Worm (Caenorhabditis elegans) whole organism, L3 larva: ENCODE data around the gene K08H2.5.

Source experiments
- aly-2 ChIP-seq: fragments of 150-350 bp; optimal IDR thresholded peaks from 2 replicates; lab custom pipeline; 2014; ENCODE audit warnings: missing biosample characterization, missing genetic modification characterization
- ama-1 ChIP-seq: fragments of 150-350 bp; optimal IDR thresholded peaks from 2 replicates; lab custom pipeline; 2018
- ceh-82 ChIP-seq: fragments of 150-350 bp; optimal IDR thresholded peaks from 2 replicates; lab custom pipeline; 2014; ENCODE audit warnings: missing biosample characterization, missing genetic modification characterization
- daf-12 ChIP-seq: fragments of 150-350 bp; optimal IDR thresholded peaks from 2 replicates; lab custom pipeline; 2014; ENCODE audit warnings: missing biosample characterization, missing genetic modification reagents, missing genetic modification characterization
- elt-1 ChIP-seq: fragments of 150-350 bp; optimal IDR thresholded peaks from 2 replicates; lab custom pipeline; 2014; ENCODE audit warnings: missing biosample characterization, missing genetic modification characterization
- fkh-10 ChIP-seq: sonication (generic microtip); optimal IDR thresholded peaks from 2 replicates; lab custom pipeline; 2017; ENCODE audit warnings: missing biosample characterization, missing genetic modification reagents, missing genetic modification characterization
- fos-1 ChIP-seq: fragments of 150-350 bp; optimal IDR thresholded peaks from 2 replicates; lab custom pipeline; 2014; ENCODE audit warnings: missing biosample characterization, missing genetic modification characterization
- mdl-1 ChIP-seq: fragments of 150-350 bp; optimal IDR thresholded peaks from 2 replicates; lab custom pipeline; 2014; ENCODE audit warnings: missing biosample characterization, missing genetic modification characterization
- nhr-11 ChIP-seq: fragments of 150-350 bp; optimal IDR thresholded peaks from 2 replicates; lab custom pipeline; 2014; ENCODE audit warnings: missing biosample characterization, missing genetic modification characterization
- sea-2 ChIP-seq: fragments of 150-350 bp; sonication (generic microtip); optimal IDR thresholded peaks from 4 replicates; lab custom pipeline; 2014; ENCODE audit warnings: missing biosample characterization, missing genetic modification reagents, missing genetic modification characterization
- skn-1 ChIP-seq: fragments of 150-350 bp; optimal IDR thresholded peaks from 2 replicates; lab custom pipeline; 2014; ENCODE audit warnings: missing biosample characterization, missing genetic modification characterization
- snpc-4 ChIP-seq: fragments of 150-350 bp; optimal IDR thresholded peaks from 2 replicates; lab custom pipeline; 2014; ENCODE audit warnings: missing biosample characterization, missing genetic modification characterization
- unc-39 ChIP-seq: sonication (generic microtip); optimal IDR thresholded peaks from 4 replicates; lab custom pipeline; 2017; ENCODE audit warnings: missing biosample characterization, missing genetic modification characterization
- ztf-4 ChIP-seq: fragments of 150-350 bp; optimal IDR thresholded peaks from 2 replicates; lab custom pipeline; 2014; ENCODE audit warnings: missing biosample characterization, missing genetic modification characterization

DNA sequence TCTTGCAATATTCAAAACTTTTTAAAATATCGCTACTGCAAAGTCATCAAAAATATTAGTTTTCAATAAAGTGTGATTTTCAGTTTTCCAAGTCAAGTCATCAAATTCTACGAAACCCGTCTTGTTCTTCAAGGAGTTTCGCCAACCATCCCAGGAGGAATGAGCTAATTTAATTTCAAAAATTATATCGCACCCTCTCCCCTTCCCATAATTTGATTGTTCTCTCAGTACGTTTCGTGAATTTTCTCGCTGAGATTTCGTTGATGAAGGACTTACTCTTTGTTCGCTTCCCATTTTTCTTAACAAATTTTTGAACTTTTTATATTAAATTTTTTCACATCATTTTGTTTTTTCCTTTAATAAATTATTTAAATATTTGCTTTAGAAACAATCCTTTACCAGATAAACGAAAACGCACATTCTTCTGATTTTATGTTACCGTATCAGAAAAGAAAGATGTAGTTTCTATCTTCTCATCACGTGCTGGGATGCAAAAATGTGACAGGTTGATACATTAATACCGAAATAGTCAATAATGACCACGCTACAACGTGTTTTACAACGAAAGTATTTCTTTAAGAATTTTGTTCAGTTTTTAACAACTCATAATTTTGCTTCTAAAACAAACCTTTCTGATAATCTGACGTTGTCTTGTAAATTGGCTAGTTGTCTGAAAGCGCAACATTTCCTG is 4.7 kb upstream of the K08H2.5 start:
- TF ChIP-seq ama-1 (lab: Kevin White, UChicago), result no peak
- no peak for TF ChIP-seq sea-2
- no peak for TF ChIP-seq ceh-82
- no peak for TF ChIP-seq mdl-1
- no peak for TF ChIP-seq fos-1
- TF ChIP-seq ztf-4 (tag; lab: Kevin White, UChicago), result no peak
- no peak for TF ChIP-seq elt-1 (tag; lab: Kevin White, UChicago)
- no peak for TF ChIP-seq unc-39 (tag; lab: Kevin White, UChicago)
- no peak for TF ChIP-seq skn-1 (tag; lab: Kevin White, UChicago)
- no peak for TF ChIP-seq snpc-4 (tag; lab: Kevin White, UChicago)
- TF ChIP-seq nhr-11 (tag; lab: Kevin White, UChicago), result no peak
- no peak for TF ChIP-seq fkh-10 (GFP tag; lab: Kevin White, UChicago)
- no peak for TF ChIP-seq aly-2 (tag; lab: Kevin White, UChicago)
- no peak for TF ChIP-seq daf-12 (tag; lab: Kevin White, UChicago)
